Worm (Caenorhabditis elegans) whole organism, late embryonic: Measurements from ENCODE around the gene F59A1.13.

Source experiments
- C08G9.2 ChIP-seq: sonication (generic microtip); optimal IDR thresholded peaks from 2 replicates; lab custom pipeline; 2016; ENCODE audit warnings: mild to moderate bottlenecking, missing genetic modification characterization, moderate library complexity, missing compliant biosample characterization
- C38D4.7 ChIP-seq: fragments of 200-800 bp; sonication (Bioruptor generic); optimal IDR thresholded peaks from 2 replicates; lab custom pipeline; 2018; ENCODE audit warnings: mild to moderate bottlenecking, missing genetic modification characterization, moderate library complexity, missing compliant biosample characterization
- K02D7.2 ChIP-seq: sonication (generic microtip); optimal IDR thresholded peaks from 2 replicates; lab custom pipeline; 2017; ENCODE audit warnings: mild to moderate bottlenecking, missing genetic modification characterization, missing compliant biosample characterization
- T23F11.4 ChIP-seq: fragments of 200-800 bp; sonication (Bioruptor generic); optimal IDR thresholded peaks from 2 replicates; lab custom pipeline; 2018; ENCODE audit warnings: mild to moderate bottlenecking, missing genetic modification characterization, missing compliant biosample characterization
- ahr-1 ChIP-seq: sonication (generic microtip); optimal IDR thresholded peaks from 2 replicates; lab custom pipeline; 2016; ENCODE audit warnings: missing genetic modification characterization, missing compliant biosample characterization
- ama-1 ChIP-seq: fragments of 150-350 bp; optimal IDR thresholded peaks from 2 replicates; lab custom pipeline; 2014
- ceh-14 ChIP-seq: sonication (generic microtip); optimal IDR thresholded peaks from 2 replicates; lab custom pipeline; 2016; ENCODE audit warnings: missing genotype, missing genetic modification characterization, missing compliant biosample characterization
- ceh-19 ChIP-seq: fragments of 200-800 bp; sonication (Bioruptor generic); optimal IDR thresholded peaks from 2 replicates; lab custom pipeline; 2018; ENCODE audit warnings: mild to moderate bottlenecking, missing genetic modification characterization, missing compliant biosample characterization
- ceh-24 ChIP-seq: sonication (generic microtip); optimal IDR thresholded peaks from 2 replicates; lab custom pipeline; 2016; ENCODE audit warnings: mild to moderate bottlenecking, missing genetic modification characterization, missing compliant biosample characterization
- ceh-34 ChIP-seq: sonication (generic microtip); optimal IDR thresholded peaks from 2 replicates; lab custom pipeline; 2016; ENCODE audit warnings: mild to moderate bottlenecking, missing genetic modification characterization, missing compliant biosample characterization
- ceh-6 ChIP-seq: fragments of 200-800 bp; sonication (Bioruptor generic); optimal IDR thresholded peaks from 2 replicates; lab custom pipeline; 2018; ENCODE audit warnings: mild to moderate bottlenecking, missing genetic modification characterization, missing compliant biosample characterization
- ceh-9 ChIP-seq: sonication (generic microtip); optimal IDR thresholded peaks from 2 replicates; lab custom pipeline; 2016; ENCODE audit warnings: mild to moderate bottlenecking, missing genetic modification characterization, inconsistent platforms, missing compliant biosample characterization
- che-1 ChIP-seq: sonication (generic microtip); optimal IDR thresholded peaks from 2 replicates; lab custom pipeline; 2016; ENCODE audit warnings: mild to moderate bottlenecking, missing genetic modification characterization, missing compliant biosample characterization
- elt-2 ChIP-seq: sonication (generic microtip); optimal IDR thresholded peaks from 2 replicates; lab custom pipeline; 2016; ENCODE audit warnings: missing genetic modification reagents, missing genetic modification characterization, missing compliant biosample characterization
- ets-4 ChIP-seq: sonication (generic microtip); optimal IDR thresholded peaks from 2 replicates; lab custom pipeline; 2016; ENCODE audit warnings: missing genetic modification characterization, missing compliant biosample characterization
- hlh-13 ChIP-seq: fragments of 200-800 bp; sonication (Bioruptor generic); optimal IDR thresholded peaks from 2 replicates; lab custom pipeline; 2018; ENCODE audit warnings: mild to moderate bottlenecking, missing genetic modification characterization, missing compliant biosample characterization
- lin-11 ChIP-seq: fragments of 200-800 bp; sonication (Bioruptor generic); optimal IDR thresholded peaks from 2 replicates; lab custom pipeline; 2018; ENCODE audit warnings: mild to moderate bottlenecking, missing genetic modification characterization, missing compliant biosample characterization
- nfya-1 ChIP-seq: sonication (generic microtip); optimal IDR thresholded peaks from 2 replicates; lab custom pipeline; 2017; ENCODE audit warnings: missing genetic modification characterization, mild to moderate bottlenecking, missing compliant biosample characterization, antibody characterized with exemption, moderate library complexity
- nhr-232 ChIP-seq: sonication (generic microtip); optimal IDR thresholded peaks from 2 replicates; lab custom pipeline; 2016; ENCODE audit warnings: missing genetic modification characterization, missing compliant biosample characterization
- pat-9 ChIP-seq: fragments of 200-800 bp; sonication (Bioruptor generic); optimal IDR thresholded peaks from 2 replicates; lab custom pipeline; 2018; ENCODE audit warnings: mild to moderate bottlenecking, missing genetic modification characterization, moderate library complexity, missing compliant biosample characterization
- pax-1 ChIP-seq: fragments of 150-350 bp; optimal IDR thresholded peaks from 2 replicates; lab custom pipeline; 2014; ENCODE audit warnings: missing biosample characterization, missing genetic modification characterization
- pha-2 ChIP-seq: sonication (generic microtip); optimal IDR thresholded peaks from 2 replicates; lab custom pipeline; 2017; ENCODE audit warnings: mild to moderate bottlenecking, missing genetic modification characterization, missing compliant biosample characterization
- ref-2 ChIP-seq: sonication (generic microtip); optimal IDR thresholded peaks from 2 replicates; lab custom pipeline; 2016; ENCODE audit warnings: missing genetic modification characterization, missing compliant biosample characterization
- rnt-1 ChIP-seq: sonication (generic microtip); optimal IDR thresholded peaks from 2 replicates; lab custom pipeline; 2016; ENCODE audit warnings: missing genetic modification characterization, missing compliant biosample characterization
- sdc-2 ChIP-seq: sonication (generic microtip); optimal IDR thresholded peaks from 2 replicates; lab custom pipeline; 2016; ENCODE audit warnings: missing genotype, missing genetic modification characterization, missing compliant biosample characterization
- sox-2 ChIP-seq: fragments of 200-800 bp; sonication (Bioruptor generic); IDR thresholded peaks from 2 replicates; pipeline ENCODE4 v1.3.6; 2022; ENCODE audit warnings: missing genetic modification reagents, missing genetic modification characterization, missing compliant biosample characterization
- sox-4 ChIP-seq: sonication (generic microtip); optimal IDR thresholded peaks from 2 replicates; lab custom pipeline; 2017; ENCODE audit warnings: mild to moderate bottlenecking, missing genetic modification characterization, inconsistent platforms, missing compliant biosample characterization
- tbx-2 ChIP-seq: sonication (generic microtip); optimal IDR thresholded peaks from 2 replicates; lab custom pipeline; 2016; ENCODE audit warnings: missing genetic modification characterization, missing compliant biosample characterization
- tbx-7 ChIP-seq: sonication (generic microtip); optimal IDR thresholded peaks from 2 replicates; lab custom pipeline; 2016; ENCODE audit warnings: missing genotype, missing genetic modification characterization, missing compliant biosample characterization
- unc-55 ChIP-seq: sonication (generic microtip); optimal IDR thresholded peaks from 2 replicates; lab custom pipeline; 2017; ENCODE audit warnings: missing biosample characterization, missing genetic modification reagents, missing genetic modification characterization
- unc-86 ChIP-seq: sonication (generic microtip); optimal IDR thresholded peaks from 2 replicates; lab custom pipeline; 2016; ENCODE audit warnings: missing genetic modification characterization, missing compliant biosample characterization
- ztf-16 ChIP-seq: sonication (generic microtip); optimal IDR thresholded peaks from 2 replicates; lab custom pipeline; 2017; ENCODE audit warnings: missing genetic modification characterization, missing compliant biosample characterization

The F59A1.13 gene

DNA sequence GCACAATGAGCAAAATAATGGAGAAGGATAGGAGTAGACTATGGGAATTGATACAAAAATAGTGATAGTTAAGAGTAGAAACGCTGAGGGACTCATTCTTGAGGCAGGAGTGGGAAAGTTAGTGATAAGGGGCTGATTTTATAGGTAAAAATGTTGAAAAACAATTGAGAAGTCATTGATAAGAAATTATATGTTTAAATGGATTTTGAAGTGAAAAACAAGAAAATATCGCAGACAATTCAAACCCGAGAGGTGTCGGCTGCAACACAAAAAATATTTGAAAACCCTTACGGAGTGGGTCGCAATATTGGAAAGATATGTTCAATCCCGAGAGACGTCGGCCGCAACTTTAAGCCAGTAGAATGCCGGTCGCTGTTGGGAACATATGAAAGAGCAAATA lies 5.9 kb upstream of the F59A1.13 start, which contains the start of gene spp-29:
Gene spp-29 (minus strand): TSS at position 101 of the 400 bp plus-strand sequence.
- TF ChIP-seq che-1 (tag; lab: Kevin White, UChicago) (no peak), ceh-14 (tag; lab: Kevin White, UChicago) (no peak), ceh-24 (tag; lab: Kevin White, UChicago) (no peak), ceh-34 (tag; lab: Kevin White, UChicago) (no peak), ref-2 (tag; lab: Kevin White, UChicago) (no peak), elt-2 (no peak)
- TF ChIP-seq, all 69 proteins: peak for 0

DNA sequence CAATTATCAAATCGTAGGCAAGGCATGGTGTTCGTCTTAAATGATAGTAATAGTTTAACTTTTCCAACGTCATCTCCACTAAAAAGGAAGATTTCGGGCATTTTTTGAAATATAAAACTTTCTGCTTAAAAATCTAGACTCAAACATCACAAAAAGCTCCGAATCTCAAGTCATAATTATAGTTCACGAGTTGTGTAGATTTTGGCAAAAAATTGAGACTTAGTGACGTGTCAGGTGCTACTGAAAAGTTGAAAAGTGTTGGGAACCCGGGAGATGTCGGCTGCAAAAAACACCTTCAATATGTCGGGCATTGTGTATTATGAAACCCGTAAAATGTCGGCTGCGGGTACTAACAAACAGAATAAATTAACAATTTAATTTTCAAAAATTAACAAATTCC lies 5.0 kb upstream of the F59A1.13 start, which contains the start of gene Y26G10.1:
Gene Y26G10.1 (minus strand): TSS at position 101 of the 400 bp plus-strand sequence.
- TF ChIP-seq sox-2 (GFP tag; lab: Robert Waterston, UW) (no peak), nhr-232 (tag; lab: Kevin White, UChicago) (no peak), ztf-16 (tag; lab: Kevin White, UChicago) (no peak), C08G9.2 (tag; lab: Kevin White, UChicago) (no peak), unc-86 (tag; lab: Kevin White, UChicago) (no peak), pat-9 (no peak), ceh-14 (tag; lab: Kevin White, UChicago) (no peak), sox-4 (tag; lab: Kevin White, UChicago) (no peak), K02D7.2 (tag; lab: Kevin White, UChicago) (no peak), ama-1 (lab: Kevin White, UChicago) (no peak)

ce11 chrV:17694260-17694659 lies 3.4 kb upstream of the F59A1.13 start:
- TF ChIP-seq elt-2, result peak; percentile 87
- no peak for TF ChIP-seq nfya-1 (tag; lab: Kevin White, UChicago)
- TF ChIP-seq ceh-9, result no peak
- TF ChIP-seq, all 69 proteins: peak for 1

ce11 chrV:17686852-17687251 lies 4.0 kb downstream of the F59A1.13 start, which contains the start of gene F59A1.18:
Gene F59A1.18 (minus strand): TSS chrV:17686952.
- TF ChIP-seq unc-55 (GFP tag; lab: Kevin White, UChicago) (no peak), hlh-13 (no peak), sox-4 (tag; lab: Kevin White, UChicago) (no peak), tbx-2 (tag; lab: Kevin White, UChicago) (no peak), ama-1 (lab: Kevin White, UChicago) (no peak), ets-4 (tag; lab: Kevin White, UChicago) (no peak), ahr-1 (no peak), ceh-19 (GFP tag; lab: Kevin White, UChicago) (no peak), unc-86 (tag; lab: Kevin White, UChicago) (no peak), rnt-1 (tag; lab: Kevin White, UChicago) (no peak), lin-11 (tag; lab: Kevin White, UChicago) (no peak), C38D4.7 (GFP tag; lab: Kevin White, UChicago) (no peak), sdc-2 (tag; lab: Kevin White, UChicago) (no peak), pat-9 (no peak), ceh-9 (no peak), ceh-24 (tag; lab: Kevin White, UChicago) (no peak)
- TF ChIP-seq, all 69 proteins: peak for 0

- no peak for TF ChIP-seq unc-86 (tag; lab: Kevin White, UChicago)
- TF ChIP-seq pha-2 (tag; lab: Kevin White, UChicago), result no peak
- no peak for TF ChIP-seq ahr-1
- no peak for TF ChIP-seq ets-4 (tag; lab: Kevin White, UChicago)
- TF ChIP-seq ceh-6, result no peak
- TF ChIP-seq pax-1, result no peak
- TF ChIP-seq ceh-14 (tag; lab: Kevin White, UChicago), result no peak
- TF ChIP-seq ztf-16 (tag; lab: Kevin White, UChicago), result no peak
- TF ChIP-seq tbx-7 (tag; lab: Kevin White, UChicago), result no peak
- no peak for TF ChIP-seq T23F11.4
These were observed 6.0 kb downstream of the F59A1.13 start, which contains the start of the genes F59A1.16 and F59A1.6 for ce11 chrV:17684857-17685256. Gene F59A1.16 (minus strand): TSS chrV:17684957. Gene F59A1.6 (plus strand): TSS chrV:17685141.
